Fruit fly (Drosophila melanogaster) whole organism, embryonic: ENCODE data around the gene CG7766.

Experiments used
- ATbp ChIP-seq: fragments of 200-800 bp; sonication (Bioruptor generic); optimal IDR thresholded peaks from 2 replicates; lab custom pipeline; 2017; ENCODE audit warnings: missing biosample characterization, mild to moderate bottlenecking, missing genetic modification characterization, missing genetic modification reagents
- Atf6 ChIP-seq: fragments of 200-800 bp; sonication (Bioruptor generic); IDR thresholded peaks from 2 replicates; pipeline ENCODE4 v1.3.6; 2022; ENCODE audit warnings: missing biosample characterization, missing genetic modification characterization
- Blimp-1 ChIP-seq: fragments of 200-800 bp; sonication (Bioruptor generic); optimal IDR thresholded peaks from 3 replicates; lab custom pipeline; 2018; ENCODE audit warnings: missing biosample characterization, missing genetic modification characterization, mild to moderate bottlenecking, moderate library complexity, missing genetic modification reagents
- CG10274 ChIP-seq: fragments of 200-800 bp; sonication (Bioruptor generic); optimal IDR thresholded peaks from 3 replicates; lab custom pipeline; 2017; ENCODE audit warnings: missing biosample characterization, mild to moderate bottlenecking, missing genetic modification characterization
- CG10979 ChIP-seq: fragments of 200-800 bp; sonication (Bioruptor generic); optimal IDR thresholded peaks from 2 replicates; lab custom pipeline; 2018; ENCODE audit warnings: missing biosample characterization, mild to moderate bottlenecking, missing genetic modification characterization, moderate library complexity
- CG13624 ChIP-seq: fragments of 200-800 bp; sonication (Bioruptor generic); optimal IDR thresholded peaks from 2 replicates; lab custom pipeline; 2016; ENCODE audit warnings: missing biosample characterization, missing genetic modification characterization
- CG14965 ChIP-seq: fragments of 200-800 bp; sonication (Bioruptor generic); optimal IDR thresholded peaks from 2 replicates; lab custom pipeline; 2016; ENCODE audit warnings: missing biosample characterization, missing genetic modification characterization, borderline replicate concordance
- CG16815 ChIP-seq: fragments of 200-800 bp; sonication (Bioruptor generic); optimal IDR thresholded peaks from 3 replicates; lab custom pipeline; 2017; ENCODE audit warnings: missing biosample characterization, mild to moderate bottlenecking, missing genetic modification characterization
- CG17361 ChIP-seq: fragments of 200-800 bp; sonication (Bioruptor generic); IDR thresholded peaks from 3 replicates; pipeline ENCODE4 v1.3.6; 2022; ENCODE audit warnings: missing biosample characterization, missing genetic modification characterization
- CG18262 ChIP-seq: fragments of 200-800 bp; optimal IDR thresholded peaks from 3 replicates; lab custom pipeline; 2019; ENCODE audit warnings: missing biosample characterization, mild to moderate bottlenecking, missing genetic modification characterization, moderate library complexity
- CG18764 ChIP-seq: fragments of 200-800 bp; sonication (Bioruptor generic); optimal IDR thresholded peaks from 3 replicates; lab custom pipeline; 2016; ENCODE audit warnings: missing biosample characterization, missing genetic modification characterization
- CG2120 ChIP-seq: fragments of 200-800 bp; sonication (Bioruptor generic); optimal IDR thresholded peaks from 3 replicates; lab custom pipeline; 2016; ENCODE audit warnings: missing biosample characterization, missing genetic modification characterization
- CG2202 ChIP-seq: fragments of 200-800 bp; sonication (Bioruptor generic); optimal IDR thresholded peaks from 2 replicates; lab custom pipeline; 2018; ENCODE audit warnings: missing biosample characterization, mild to moderate bottlenecking, missing genetic modification characterization
- CG2889 ChIP-seq: fragments of 200-800 bp; sonication (Bioruptor generic); IDR thresholded peaks from 3 replicates; pipeline ENCODE4 v1.3.6; 2022; ENCODE audit warnings: missing biosample characterization, missing genetic modification characterization
- CG30431 ChIP-seq: fragments of 200-800 bp; sonication (Bioruptor generic); optimal IDR thresholded peaks from 2 replicates; lab custom pipeline; 2017; ENCODE audit warnings: missing biosample characterization, missing genetic modification characterization
- CG31365 ChIP-seq: fragments of 200-800 bp; sonication (Bioruptor generic); optimal IDR thresholded peaks from 2 replicates; lab custom pipeline; 2018; ENCODE audit warnings: missing biosample characterization, mild to moderate bottlenecking, missing genetic modification characterization
- CG31441 ChIP-seq: fragments of 200-800 bp; sonication (Bioruptor generic); IDR thresholded peaks from 2 replicates; pipeline ENCODE4 v1.3.6; 2022; ENCODE audit warnings: missing biosample characterization, missing genetic modification characterization
- CG3163 ChIP-seq: fragments of 200-800 bp; sonication (Bioruptor generic); optimal IDR thresholded peaks from 3 replicates; lab custom pipeline; 2016; ENCODE audit warnings: missing biosample characterization, missing genetic modification characterization
- CG3407 ChIP-seq: fragments of 200-800 bp; sonication (Bioruptor generic); optimal IDR thresholded peaks from 2 replicates; lab custom pipeline; 2018; ENCODE audit warnings: missing biosample characterization, mild to moderate bottlenecking, missing genetic modification characterization
- CG4328 ChIP-seq: fragments of 200-800 bp; sonication (Bioruptor generic); optimal IDR thresholded peaks from 3 replicates; lab custom pipeline; 2017; ENCODE audit warnings: missing biosample characterization, missing genetic modification reagents, missing genetic modification characterization
- CG4360 ChIP-seq: fragments of 200-800 bp; sonication (Bioruptor generic); IDR thresholded peaks from 2 replicates; pipeline ENCODE4 v1.3.6; 2022; ENCODE audit warnings: missing biosample characterization, missing genetic modification characterization
- CG6175 ChIP-seq: fragments of 200-800 bp; sonication (Bioruptor generic); IDR thresholded peaks from 3 replicates; pipeline ENCODE4 v1.3.6; 2022; ENCODE audit warnings: missing biosample characterization, missing genetic modification characterization
- CG6813 ChIP-seq: fragments of 200-800 bp; sonication (Bioruptor generic); optimal IDR thresholded peaks from 2 replicates; lab custom pipeline; 2017; ENCODE audit warnings: missing biosample characterization, missing genetic modification characterization, mild to moderate bottlenecking, moderate library complexity, missing genetic modification reagents
- CG7357 ChIP-seq: fragments of 200-800 bp; sonication (Bioruptor generic); IDR thresholded peaks from 3 replicates; pipeline ENCODE4 v1.3.6; 2022; ENCODE audit warnings: missing biosample characterization, missing genetic modification characterization
- CG7928 ChIP-seq: fragments of 200-800 bp; sonication (Bioruptor generic); optimal IDR thresholded peaks from 2 replicates; lab custom pipeline; 2017; ENCODE audit warnings: missing biosample characterization, mild to moderate bottlenecking, missing genetic modification characterization
- CG8388 ChIP-seq: fragments of 200-800 bp; sonication (Bioruptor generic); optimal IDR thresholded peaks from 2 replicates; lab custom pipeline; 2019; ENCODE audit warnings: missing biosample characterization, mild to moderate bottlenecking, missing genetic modification characterization, moderate library complexity
- CG8765 ChIP-seq: fragments of 200-800 bp; sonication (Bioruptor generic); IDR thresholded peaks from 2 replicates; pipeline ENCODE4 v1.3.6; 2022; ENCODE audit warnings: missing biosample characterization, missing genetic modification characterization
- Camta ChIP-seq: fragments of 200-800 bp; sonication (Bioruptor generic); optimal IDR thresholded peaks from 2 replicates; lab custom pipeline; 2016; ENCODE audit warnings: missing biosample characterization, missing genetic modification characterization
- Dll ChIP-seq: fragments of 200-800 bp; sonication (Bioruptor generic); IDR thresholded peaks from 4 replicates; pipeline ENCODE4 v1.3.6; 2022; ENCODE audit warnings: missing biosample characterization, missing genetic modification characterization; ENCODE audit not compliant: partially characterized antibody
- H15 ChIP-seq: fragments of 200-800 bp; sonication (Bioruptor generic); IDR thresholded peaks from 3 replicates; pipeline ENCODE4 v1.3.6; 2022; ENCODE audit warnings: missing biosample characterization, missing genetic modification characterization
- H2.0 ChIP-seq: fragments of 200-800 bp; sonication (Bioruptor generic); IDR thresholded peaks from 2 replicates; pipeline ENCODE4 v1.3.6; 2022; ENCODE audit warnings: missing biosample characterization, missing genetic modification characterization
- Hr3 ChIP-seq: fragments of 200-800 bp; sonication (Bioruptor generic); optimal IDR thresholded peaks from 3 replicates; lab custom pipeline; 2016; ENCODE audit warnings: missing biosample characterization, missing genetic modification characterization
- MBD-R2 ChIP-seq: fragments of 200-800 bp; sonication (Bioruptor generic); IDR thresholded peaks from 2 replicates; pipeline ENCODE4 v1.3.6; 2022; ENCODE audit warnings: missing biosample characterization, missing genetic modification characterization
- Tbp ChIP-seq: fragments of >200 bp; optimal IDR thresholded peaks from 2 replicates; lab custom pipeline; 2018; ENCODE audit warnings: missing biosample characterization, missing genetic modification characterization
- Vsx1 ChIP-seq: fragments of 200-800 bp; sonication (Bioruptor generic); optimal IDR thresholded peaks from 2 replicates; lab custom pipeline; 2017; ENCODE audit warnings: missing biosample characterization, mild to moderate bottlenecking, missing genetic modification characterization, missing genetic modification reagents
- abd-A ChIP-seq: fragments of 200-800 bp; sonication (Bioruptor generic); optimal IDR thresholded peaks from 3 replicates; lab custom pipeline; 2019; ENCODE audit warnings: missing biosample characterization, mild to moderate bottlenecking, missing genetic modification characterization, moderate library complexity
- ase ChIP-seq: fragments of 200-800 bp; sonication (Bioruptor generic); IDR thresholded peaks from 3 replicates; pipeline ENCODE4 v1.3.6; 2022; ENCODE audit warnings: missing biosample characterization, missing genetic modification characterization
- bsh ChIP-seq, 2 experiments: fragments of 200-800 bp; sonication (Bioruptor generic); optimal IDR thresholded peaks; 2 replicates each; lab custom pipeline; 2017 to 2018; ENCODE audit warnings: mild to moderate bottlenecking in 2 of 2, missing biosample characterization in 2 of 2, missing genetic modification characterization in 2 of 2, moderate library complexity in 1 of 2
- cad ChIP-seq: fragments of >200 bp; optimal IDR thresholded peaks from 2 replicates; lab custom pipeline; 2017; ENCODE audit warnings: missing biosample characterization, missing genetic modification characterization
- ewg ChIP-seq: fragments of 200-800 bp; sonication (Bioruptor generic); optimal IDR thresholded peaks from 3 replicates; lab custom pipeline; 2017; ENCODE audit warnings: mild to moderate bottlenecking, missing biosample characterization, missing genetic modification reagents, missing genetic modification characterization
- h ChIP-seq: fragments of >200 bp; optimal IDR thresholded peaks from 2 replicates; lab custom pipeline; 2017
- ham ChIP-seq: fragments of 200-800 bp; sonication (Bioruptor generic); IDR thresholded peaks from 2 replicates; pipeline ENCODE4 v1.3.6; 2022; ENCODE audit warnings: missing biosample characterization, missing genetic modification characterization
- her ChIP-seq: fragments of 200-800 bp; sonication (Bioruptor generic); optimal IDR thresholded peaks from 2 replicates; lab custom pipeline; 2016; ENCODE audit warnings: missing biosample characterization, missing genetic modification characterization
- hkb ChIP-seq, 2 experiments: fragments of 200-800 bp in 1 of 2; fragments of >200 bp in 1 of 2; sonication (Bioruptor generic) in 1 of 2; IDR thresholded peaks in 1 of 2; optimal IDR thresholded peaks in 1 of 2; 2 replicates each; pipeline versions ENCODE4 v1.3.6 to Lab custom; 2017 to 2022; ENCODE audit warnings: missing biosample characterization in 1 of 2, missing genetic modification characterization in 1 of 2
- hth ChIP-seq: fragments of >200 bp; optimal IDR thresholded peaks from 2 replicates; lab custom pipeline; 2017; ENCODE audit warnings: inconsistent platforms
- lbe ChIP-seq: fragments of 200-800 bp; sonication (Bioruptor generic); optimal IDR thresholded peaks from 2 replicates; lab custom pipeline; 2016; ENCODE audit warnings: missing biosample characterization, mild to moderate bottlenecking, missing genetic modification characterization
- lilli ChIP-seq: fragments of 200-800 bp; sonication (Bioruptor generic); optimal IDR thresholded peaks from 3 replicates; lab custom pipeline; 2016; ENCODE audit warnings: missing biosample characterization, missing genetic modification characterization
- salm ChIP-seq: fragments of 200-800 bp; sonication (Bioruptor generic); optimal IDR thresholded peaks from 2 replicates; lab custom pipeline; 2018; ENCODE audit warnings: missing biosample characterization, mild to moderate bottlenecking, missing genetic modification characterization
- sens ChIP-seq: fragments of 200-800 bp; sonication (Bioruptor generic); peaks from one replicate; lab custom pipeline; 2016; ENCODE audit warnings: missing biosample characterization, missing genetic modification characterization
- sug ChIP-seq: fragments of 200-800 bp; optimal IDR thresholded peaks from 2 replicates; lab custom pipeline; 2019; ENCODE audit warnings: missing biosample characterization, mild to moderate bottlenecking, missing genetic modification characterization, moderate library complexity
- tup ChIP-seq: fragments of 200-800 bp; sonication (Bioruptor generic); optimal IDR thresholded peaks from 2 replicates; lab custom pipeline; 2016; ENCODE audit warnings: missing biosample characterization, mild to moderate bottlenecking, missing genetic modification characterization, moderate library complexity
- zen ChIP-seq: fragments of 200-800 bp; sonication (Bioruptor generic); optimal IDR thresholded peaks from 3 replicates; lab custom pipeline; 2018; ENCODE audit warnings: missing biosample characterization, mild to moderate bottlenecking, missing genetic modification characterization, moderate library complexity

CG7766 gene

DNA sequence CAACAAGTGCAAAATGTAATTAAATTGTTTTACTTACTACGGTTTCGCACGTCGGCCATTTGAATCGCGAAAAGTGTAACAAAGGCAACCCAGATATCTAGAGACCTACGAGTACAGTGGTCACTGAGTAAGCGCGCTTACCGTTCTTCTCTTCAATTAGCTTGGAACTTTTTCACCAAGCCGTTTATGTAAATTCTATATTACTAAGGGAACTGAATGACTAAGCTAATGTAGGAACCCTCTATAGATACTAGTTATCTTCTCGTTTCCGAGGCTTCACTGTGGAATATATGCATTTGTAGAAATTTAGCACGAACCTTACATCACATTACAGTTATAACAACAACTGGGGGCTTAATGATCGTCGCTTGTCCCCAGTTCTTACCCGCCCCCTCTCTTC, 56.6 kb downstream of the CG7766 start (continued):
- TF ChIP-seq hth (lab: Kevin White, UChicago): no peak
- no peak for TF ChIP-seq CG2889 (GFP tag; lab: Robert Waterston, UW)
- no peak for TF ChIP-seq CG16815
- no peak for TF ChIP-seq Tbp (GFP tag; lab: Kevin White, UChicago)
- TF ChIP-seq CG10274: no peak
- TF ChIP-seq bsh (GFP tag; optimal IDR thresholded peaks at IDR 0.05; lab: Kevin White, UChicago): peak in 1 of 2 experiments; percentile 49
- no peak for TF ChIP-seq CG8388 (GFP tag; lab: Kevin White, UChicago)
- no peak for TF ChIP-seq zen (tag; lab: Kevin White, UChicago)
- no peak for TF ChIP-seq salm (tag; lab: Kevin White, UChicago)
- TF ChIP-seq ase: 0 out of 3 replicates have a peak, but pooled peaks have one; percentile 35
- TF ChIP-seq CG10979 (tag; lab: Kevin White, UChicago): no peak
- no peak for TF ChIP-seq hkb (optimal IDR thresholded peaks at IDR 0.05; lab: Kevin White, UChicago)
- peak; percentile 40; the same call in 1 of the 2 replicates for TF ChIP-seq hkb (GFP tag; IDR thresholded peaks at IDR 0.05; lab: Robert Waterston, UW)
- no peak for TF ChIP-seq CG31365
- no peak for TF ChIP-seq CG2120 (GFP tag; lab: Kevin White, UChicago)
- no peak for TF ChIP-seq CG14965 (GFP tag; lab: Kevin White, UChicago)
- no peak for TF ChIP-seq CG6175 (GFP tag; lab: Robert Waterston, UW)
- TF ChIP-seq lilli (GFP tag; lab: Kevin White, UChicago): no peak
- no peak for TF ChIP-seq CG18262
- no peak for TF ChIP-seq abd-A (tag; lab: Kevin White, UChicago)
- no peak for TF ChIP-seq tup (GFP tag; lab: Kevin White, UChicago)
- TF ChIP-seq CG3407 (GFP tag; lab: Kevin White, UChicago): no peak
- no peak for TF ChIP-seq Vsx1 (GFP tag; lab: Kevin White, UChicago)
- no peak for TF ChIP-seq sug
- no peak for TF ChIP-seq H15 (GFP tag; lab: Robert Waterston, UW)
- TF ChIP-seq CG2202 (tag; lab: Kevin White, UChicago): no peak
- no peak for TF ChIP-seq CG30431 (GFP tag; lab: Kevin White, UChicago)
- TF ChIP-seq Atf6: no peak
- TF ChIP-seq ham (GFP tag; lab: Robert Waterston, UW): no peak
- TF ChIP-seq CG7928: no peak
- TF ChIP-seq MBD-R2 (GFP tag; lab: Robert Waterston, UW): no peak
- no peak for TF ChIP-seq Hr3
- no peak for TF ChIP-seq CG4360 (GFP tag; lab: Robert Waterston, UW)
- TF ChIP-seq CG4328 (GFP tag; lab: Kevin White, UChicago): no peak
- TF ChIP-seq CG18764 (GFP tag; lab: Kevin White, UChicago): no peak
- no peak for TF ChIP-seq her (GFP tag; lab: Kevin White, UChicago)
- no peak for TF ChIP-seq cad (GFP tag; lab: Kevin White, UChicago)
- TF ChIP-seq CG8765 (GFP tag; lab: Robert Waterston, UW): no peak
- no peak for TF ChIP-seq Camta
- TF ChIP-seq ewg (GFP tag; lab: Kevin White, UChicago): peak; percentile 4
- no peak for TF ChIP-seq CG31441 (GFP tag; lab: Robert Waterston, UW)
- TF ChIP-seq CG13624 (GFP tag; lab: Kevin White, UChicago): no peak
- peak; percentile 1 for TF ChIP-seq Blimp-1 (GFP tag; lab: Kevin White, UChicago)
- TF ChIP-seq CG6813: no peak
- peak; percentile 37; the same call in 1 of the 2 replicates for TF ChIP-seq H2.0 (GFP tag; lab: Robert Waterston, UW)
- TF ChIP-seq CG17361 (GFP tag; lab: Robert Waterston, UW): no peak
- no peak for TF ChIP-seq Dll (GFP tag; lab: Robert Waterston, UW)
- peak; percentile 33 for TF ChIP-seq ATbp (GFP tag; lab: Kevin White, UChicago)
- no peak for TF ChIP-seq sens (GFP tag; lab: Kevin White, UChicago)
- TF ChIP-seq lbe (GFP tag; lab: Kevin White, UChicago): no peak
- TF ChIP-seq h (lab: Kevin White, UChicago): no peak
- 0 out of 3 replicates have a peak, but pooled peaks have one; percentile 28 for TF ChIP-seq CG7357 (GFP tag; lab: Robert Waterston, UW)
- no peak for TF ChIP-seq CG3163 (GFP tag; lab: Kevin White, UChicago)
